Fruit fly (Drosophila melanogaster) whole organism, embryonic: ENCODE measurements around the gene Cyfip.

Experiments
- Abd-B ChIP-seq: fragments of 200-800 bp; sonication (Bioruptor generic); optimal IDR thresholded peaks from 2 replicates; lab custom pipeline; 2018; ENCODE audit warnings: missing biosample characterization, mild to moderate bottlenecking, missing genetic modification characterization, moderate library complexity
- Bteb2 ChIP-seq: fragments of 200-800 bp; sonication (Bioruptor generic); optimal IDR thresholded peaks from 2 replicates; lab custom pipeline; 2016; ENCODE audit warnings: missing biosample characterization, missing genetic modification characterization
- CG10267 ChIP-seq: fragments of 200-800 bp; sonication (Bioruptor generic); optimal IDR thresholded peaks from 2 replicates; lab custom pipeline; 2018; ENCODE audit warnings: missing biosample characterization, mild to moderate bottlenecking, missing genetic modification characterization, moderate library complexity
- CG12391 ChIP-seq: fragments of 200-800 bp; sonication (Bioruptor generic); optimal IDR thresholded peaks from 3 replicates; lab custom pipeline; 2018; ENCODE audit warnings: missing biosample characterization, mild to moderate bottlenecking, missing genetic modification characterization, moderate library complexity
- CG12744 ChIP-seq: fragments of 200-800 bp; sonication (Bioruptor generic); optimal IDR thresholded peaks from 2 replicates; lab custom pipeline; 2016; ENCODE audit warnings: missing biosample characterization, missing genetic modification characterization
- CG14710 ChIP-seq: fragments of 200-800 bp; sonication (Bioruptor generic); optimal IDR thresholded peaks from 3 replicates; lab custom pipeline; 2019; ENCODE audit warnings: missing biosample characterization, mild to moderate bottlenecking, missing genetic modification characterization, moderate library complexity
- CG17829 ChIP-seq: fragments of 200-800 bp; optimal IDR thresholded peaks from 2 replicates; lab custom pipeline; 2019; ENCODE audit warnings: missing biosample characterization, mild to moderate bottlenecking, missing genetic modification characterization, moderate library complexity
- CG2116 ChIP-seq: fragments of 200-800 bp; sonication (Bioruptor generic); optimal IDR thresholded peaks from 3 replicates; lab custom pipeline; 2018; ENCODE audit warnings: missing biosample characterization, mild to moderate bottlenecking, missing genetic modification characterization
- CG2712 ChIP-seq: fragments of 200-800 bp; optimal IDR thresholded peaks from 3 replicates; lab custom pipeline; 2019; ENCODE audit warnings: missing biosample characterization, mild to moderate bottlenecking, missing genetic modification characterization, moderate library complexity
- CG30020 ChIP-seq: fragments of 200-800 bp; optimal IDR thresholded peaks from 2 replicates; lab custom pipeline; 2019; ENCODE audit warnings: missing biosample characterization, mild to moderate bottlenecking, missing genetic modification characterization, moderate library complexity
- CG31441 ChIP-seq: fragments of 200-800 bp; sonication (Bioruptor generic); IDR thresholded peaks from 2 replicates; pipeline ENCODE4 v1.3.6; 2022; ENCODE audit warnings: missing biosample characterization, missing genetic modification characterization
- CG33213 ChIP-seq: fragments of 200-800 bp; sonication (Bioruptor generic); optimal IDR thresholded peaks from 3 replicates; lab custom pipeline; 2016; ENCODE audit warnings: missing biosample characterization, missing genetic modification characterization
- CG3995 ChIP-seq: fragments of 200-800 bp; sonication (Bioruptor generic); optimal IDR thresholded peaks from 3 replicates; lab custom pipeline; 2016; ENCODE audit warnings: missing biosample characterization, missing genetic modification characterization
- CG4282 ChIP-seq: fragments of 200-800 bp; sonication (Bioruptor generic); optimal IDR thresholded peaks from 2 replicates; lab custom pipeline; 2016; ENCODE audit warnings: missing biosample characterization, missing genetic modification characterization
- CG4617 ChIP-seq: fragments of 200-800 bp; sonication (Bioruptor generic); optimal IDR thresholded peaks from 3 replicates; lab custom pipeline; 2016; ENCODE audit warnings: missing biosample characterization, missing genetic modification characterization, borderline replicate concordance
- CG7745 ChIP-seq: fragments of 200-800 bp; sonication (Bioruptor generic); optimal IDR thresholded peaks from 2 replicates; lab custom pipeline; 2018; ENCODE audit warnings: missing biosample characterization, mild to moderate bottlenecking, missing genetic modification characterization, moderate library complexity
- CG9215 ChIP-seq: fragments of 200-800 bp; sonication (Bioruptor generic); IDR thresholded peaks from 2 replicates; pipeline ENCODE4 v1.3.6; 2022; ENCODE audit warnings: missing biosample characterization, missing genetic modification characterization
- CkIIα-i1 ChIP-seq: fragments of 200-800 bp; sonication (Bioruptor generic); IDR thresholded peaks from 2 replicates; pipeline ENCODE4 v1.3.6; 2022; ENCODE audit warnings: missing biosample characterization, missing genetic modification characterization
- Dll ChIP-seq: fragments of 200-800 bp; sonication (Bioruptor generic); IDR thresholded peaks from 4 replicates; pipeline ENCODE4 v1.3.6; 2022; ENCODE audit warnings: missing biosample characterization, missing genetic modification characterization; ENCODE audit not compliant: partially characterized antibody
- Doc3 ChIP-seq: fragments of 200-800 bp; sonication (Bioruptor generic); IDR thresholded peaks from 3 replicates; pipeline ENCODE4 v1.3.6; 2022; ENCODE audit warnings: missing biosample characterization, missing genetic modification characterization; ENCODE audit not compliant: partially characterized antibody
- Ets97D ChIP-seq: fragments of 200-800 bp; sonication (Bioruptor generic); optimal IDR thresholded peaks from 3 replicates; lab custom pipeline; 2016; ENCODE audit warnings: missing biosample characterization, missing genetic modification characterization
- HLHmδ ChIP-seq: fragments of 200-800 bp; sonication (Bioruptor generic); optimal IDR thresholded peaks from 2 replicates; lab custom pipeline; 2018; ENCODE audit warnings: missing biosample characterization, mild to moderate bottlenecking, missing genetic modification characterization, moderate library complexity
- HmgD ChIP-seq: fragments of 200-800 bp; sonication (Bioruptor generic); optimal IDR thresholded peaks from 3 replicates; lab custom pipeline; 2016; ENCODE audit warnings: missing biosample characterization, missing genetic modification characterization
- HmgZ ChIP-seq: fragments of 200-800 bp; sonication (Bioruptor generic); optimal IDR thresholded peaks from 2 replicates; lab custom pipeline; 2018; ENCODE audit warnings: missing biosample characterization, mild to moderate bottlenecking, missing genetic modification characterization
- NfI ChIP-seq: fragments of 200-800 bp; sonication (Bioruptor generic); optimal IDR thresholded peaks from 3 replicates; lab custom pipeline; 2018; ENCODE audit warnings: missing biosample characterization, mild to moderate bottlenecking, missing genetic modification characterization, moderate library complexity
- Pdp1 ChIP-seq, 2 experiments: fragments of 200-800 bp; sonication (Bioruptor generic); optimal IDR thresholded peaks; 3 replicates each; lab custom pipeline; 2016; ENCODE audit warnings: missing biosample characterization in 2 of 2, missing genetic modification characterization in 2 of 2, mild to moderate bottlenecking in 1 of 2, moderate library complexity in 1 of 2
- Sry-δ ChIP-seq: fragments of 200-800 bp; sonication (Bioruptor generic); optimal IDR thresholded peaks from 2 replicates; lab custom pipeline; 2016; ENCODE audit warnings: missing biosample characterization, missing genetic modification characterization
- Xbp1 ChIP-seq: fragments of 200-800 bp; sonication (Bioruptor generic); optimal IDR thresholded peaks from 3 replicates; lab custom pipeline; 2016; ENCODE audit warnings: missing biosample characterization, mild to moderate bottlenecking, missing genetic modification characterization
- YL-1 ChIP-seq: fragments of 200-800 bp; sonication (Bioruptor generic); optimal IDR thresholded peaks from 3 replicates; lab custom pipeline; 2017; ENCODE audit warnings: missing biosample characterization, mild to moderate bottlenecking, missing genetic modification characterization
- amos ChIP-seq: fragments of 200-800 bp; sonication (Bioruptor generic); IDR thresholded peaks from 2 replicates; pipeline ENCODE4 v1.3.6; 2022; ENCODE audit warnings: missing biosample characterization, missing genetic modification characterization; ENCODE audit not compliant: partially characterized antibody
- cad ChIP-seq: fragments of >200 bp; optimal IDR thresholded peaks from 2 replicates; lab custom pipeline; 2017; ENCODE audit warnings: missing biosample characterization, missing genetic modification characterization
- her ChIP-seq: fragments of 200-800 bp; sonication (Bioruptor generic); optimal IDR thresholded peaks from 2 replicates; lab custom pipeline; 2016; ENCODE audit warnings: missing biosample characterization, missing genetic modification characterization
- insv ChIP-seq, 2 experiments: fragments of 200-800 bp; sonication (Bioruptor generic); optimal IDR thresholded peaks; 3 replicates each; lab custom pipeline; 2016 to 2018; ENCODE audit warnings: missing biosample characterization in 2 of 2, missing genetic modification characterization in 2 of 2
- klu ChIP-seq: fragments of 200-800 bp; sonication (Bioruptor generic); IDR thresholded peaks from 2 replicates; pipeline ENCODE4 v1.3.6; 2022; ENCODE audit warnings: missing biosample characterization, missing genetic modification characterization
- lilli ChIP-seq: fragments of 200-800 bp; sonication (Bioruptor generic); optimal IDR thresholded peaks from 3 replicates; lab custom pipeline; 2016; ENCODE audit warnings: missing biosample characterization, missing genetic modification characterization
- lov ChIP-seq, 2 experiments: fragments of 200-800 bp in 1 of 2; fragments of >200 bp in 1 of 2; sonication (Bioruptor generic) in 1 of 2; IDR thresholded peaks in 1 of 2; optimal IDR thresholded peaks in 1 of 2; 2 replicates in 1 of 2; 3 replicates in 1 of 2; pipeline versions ENCODE4 v1.3.6 to Lab custom; 2017 to 2022; ENCODE audit warnings: missing biosample characterization in 1 of 2, missing genetic modification characterization in 1 of 2
- nerfin-1 ChIP-seq: fragments of 200-800 bp; sonication (Bioruptor generic); optimal IDR thresholded peaks from 3 replicates; lab custom pipeline; 2019; ENCODE audit warnings: missing biosample characterization, mild to moderate bottlenecking, missing genetic modification characterization, moderate library complexity
- pan ChIP-seq, 4 experiments: fragments of >200 bp in 3 of 4; fragments of 200-800 bp in 1 of 4; sonication (Bioruptor generic) in 1 of 4; optimal IDR thresholded peaks in 3 of 4; IDR thresholded peaks in 1 of 4; 2 replicates each; pipeline versions ENCODE4 v1.3.6 to Lab custom; 2017 to 2022; ENCODE audit warnings: missing biosample characterization in 2 of 4, missing genetic modification characterization in 2 of 4, mixed read lengths in 1 of 4
- psq ChIP-seq: fragments of 200-800 bp; sonication (Bioruptor generic); optimal IDR thresholded peaks from 2 replicates; lab custom pipeline; 2017; ENCODE audit warnings: missing biosample characterization, missing genetic modification characterization
- pum ChIP-seq: fragments of 200-800 bp; sonication (Bioruptor generic); optimal IDR thresholded peaks from 2 replicates; lab custom pipeline; 2016; ENCODE audit warnings: missing biosample characterization, missing genetic modification characterization
- sens ChIP-seq: fragments of 200-800 bp; sonication (Bioruptor generic); peaks from one replicate; lab custom pipeline; 2016; ENCODE audit warnings: missing biosample characterization, missing genetic modification characterization
- slbo ChIP-seq: fragments of 200-800 bp; sonication (Bioruptor generic); IDR thresholded peaks from 2 replicates; pipeline ENCODE4 v1.3.6; 2022; ENCODE audit warnings: missing biosample characterization, missing genetic modification characterization
- sob ChIP-seq: fragments of 200-800 bp; sonication (Bioruptor generic); IDR thresholded peaks from 2 replicates; pipeline ENCODE4 v1.3.6; 2022; ENCODE audit warnings: missing biosample characterization, missing genetic modification characterization
- tin ChIP-seq: fragments of 200-800 bp; sonication (Bioruptor generic); optimal IDR thresholded peaks from 3 replicates; lab custom pipeline; 2016; ENCODE audit warnings: missing biosample characterization, missing genetic modification characterization
- tll ChIP-seq, 2 experiments: fragments of 200-800 bp in 1 of 2; fragments of >200 bp in 1 of 2; sonication (Bioruptor generic) in 1 of 2; optimal IDR thresholded peaks; 2 replicates each; lab custom pipeline; 2017 to 2019; ENCODE audit warnings: missing biosample characterization in 2 of 2, missing genetic modification characterization in 2 of 2, mild to moderate bottlenecking in 1 of 2, moderate library complexity in 1 of 2
- trem ChIP-seq: fragments of 200-800 bp; optimal IDR thresholded peaks from 3 replicates; lab custom pipeline; 2019; ENCODE audit warnings: missing biosample characterization, mild to moderate bottlenecking, missing genetic modification characterization, moderate library complexity
- unc-4 ChIP-seq: fragments of 200-800 bp; sonication (Bioruptor generic); IDR thresholded peaks from 2 replicates; pipeline ENCODE4 v1.3.6; 2022; ENCODE audit warnings: missing biosample characterization, missing genetic modification characterization; ENCODE audit not compliant: partially characterized antibody
- zfh2 ChIP-seq: fragments of 200-800 bp; sonication (Bioruptor generic); optimal IDR thresholded peaks from 2 replicates; lab custom pipeline; 2016; ENCODE audit warnings: missing biosample characterization, missing genetic modification characterization

The Cyfip gene

DNA sequence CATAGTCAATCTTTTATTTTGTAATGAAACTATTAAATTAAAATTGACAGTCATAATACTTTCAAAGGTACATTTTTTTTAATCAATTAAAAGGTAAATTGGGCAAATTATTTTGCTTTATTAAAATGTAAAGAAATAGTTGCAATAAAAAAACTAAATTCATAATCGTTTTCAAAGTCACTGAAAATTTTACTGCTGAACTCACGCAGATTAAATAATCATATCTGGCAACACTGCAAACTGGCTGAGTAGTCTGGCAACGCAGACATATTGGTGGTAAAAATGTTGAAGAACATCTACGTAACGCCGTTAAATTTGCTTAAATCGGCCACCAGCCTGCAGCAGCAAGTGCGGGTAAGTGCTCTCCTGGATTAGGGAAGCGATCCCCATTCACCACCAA is 2.6 kb upstream of the Cyfip start, which contains the start of gene mRpL9:
Gene mRpL9 (plus strand): TSS at position 267 of the 400 bp plus-strand sequence.
- TF ChIP-seq zfh2 (GFP tag; lab: Kevin White, UChicago), result peak; percentile 56
- peak; percentile 32 for TF ChIP-seq CG17829 (tag; lab: Kevin White, UChicago)
- peak in 1 of 2 experiments; percentile 4 for TF ChIP-seq insv (GFP tag; optimal IDR thresholded peaks at IDR 0.05; lab: Kevin White, UChicago)
- peak; percentile 5 for TF ChIP-seq CG12744 (GFP tag; lab: Kevin White, UChicago)
- TF ChIP-seq NfI (GFP tag; lab: Kevin White, UChicago), result peak; percentile 4
- TF ChIP-seq Pdp1 (GFP tag; optimal IDR thresholded peaks at IDR 0.05; lab: Kevin White, UChicago), result peak in 1 of 2 experiments; percentile 93
- TF ChIP-seq CG31441, result peak; percentile 98
- TF ChIP-seq cad (GFP tag; lab: Kevin White, UChicago), result no peak
- TF ChIP-seq tin (GFP tag; lab: Kevin White, UChicago), result peak; percentile 20
- no peak for TF ChIP-seq her (GFP tag; lab: Kevin White, UChicago)
- peak; percentile 39; the same call in 1 of the 2 replicates for TF ChIP-seq unc-4
- no peak for TF ChIP-seq HLHmδ (GFP tag; lab: Kevin White, UChicago)
- TF ChIP-seq Bteb2 (GFP tag; lab: Kevin White, UChicago), result peak; percentile 12
- no peak for TF ChIP-seq pan (optimal IDR thresholded peaks at IDR 0.05; lab: Kevin White, UChicago)
- TF ChIP-seq pan (GFP tag; optimal IDR thresholded peaks at IDR 0.05 in 1 of 2, IDR thresholded peaks at IDR 0.05 in 1 of 2), result peak in 1 of 2 experiments; percentile 16
- peak; percentile 95 for TF ChIP-seq CG3995 (GFP tag; lab: Kevin White, UChicago)
- no peak for TF ChIP-seq klu (GFP tag; lab: Robert Waterston, UW)
- peak; percentile 67 for TF ChIP-seq trem (tag; lab: Kevin White, UChicago)
- peak; percentile 28 for TF ChIP-seq lilli (GFP tag; lab: Kevin White, UChicago)
- peak; percentile 34 for TF ChIP-seq CG2712 (tag; lab: Kevin White, UChicago)
- no peak for TF ChIP-seq psq (GFP tag; lab: Kevin White, UChicago)
- peak; percentile 71 for TF ChIP-seq Sry-δ (GFP tag; lab: Kevin White, UChicago)
- peak; percentile 64 for TF ChIP-seq CG14710 (tag; lab: Kevin White, UChicago)
- TF ChIP-seq HmgZ (tag; lab: Kevin White, UChicago), result peak; percentile 58
- TF ChIP-seq nerfin-1 (tag; lab: Kevin White, UChicago), result peak; percentile 20
- no peak for TF ChIP-seq Xbp1
- peak in 1 of 2 experiments; percentile 34 for TF ChIP-seq tll (GFP tag; optimal IDR thresholded peaks at IDR 0.05; lab: Kevin White, UChicago)
- peak; percentile 16 for TF ChIP-seq CG2116 (GFP tag; lab: Kevin White, UChicago)
- TF ChIP-seq CG7745 (tag; lab: Kevin White, UChicago), result no peak
- peak; percentile 63 for TF ChIP-seq slbo (GFP tag; lab: Robert Waterston, UW)
- TF ChIP-seq CG30020 (tag; lab: Kevin White, UChicago), result peak; percentile 31
- peak; percentile 76 for TF ChIP-seq CG4617
- TF ChIP-seq CG12391 (tag; lab: Kevin White, UChicago), result peak; percentile 42
- TF ChIP-seq lov (optimal IDR thresholded peaks at IDR 0.05; lab: Kevin White, UChicago), result no peak
- no peak for TF ChIP-seq lov (GFP tag; IDR thresholded peaks at IDR 0.05; lab: Robert Waterston, UW)
- peak; percentile 34; the same call in 1 of the 3 replicates for TF ChIP-seq Doc3 (GFP tag; lab: Robert Waterston, UW)
- TF ChIP-seq Abd-B (GFP tag; lab: Kevin White, UChicago), result peak; percentile 91
- TF ChIP-seq CG9215, result peak; percentile 25; the same call in 1 of the 2 replicates
- TF ChIP-seq sens (GFP tag; lab: Kevin White, UChicago), result peak; percentile 47
- peak; percentile 43; the same call in 1 of the 2 replicates for TF ChIP-seq sob
- TF ChIP-seq HmgD, result peak; percentile 17
- peak; percentile 44 for TF ChIP-seq Ets97D (GFP tag; lab: Kevin White, UChicago)
- no peak for TF ChIP-seq CG33213
- peak; percentile 26; the same call in 1 of the 2 replicates for TF ChIP-seq amos (GFP tag; lab: Robert Waterston, UW)
- TF ChIP-seq Dll (GFP tag; lab: Robert Waterston, UW), result peak; percentile 49; the same call in 2 of the 4 replicates
- peak; percentile 58 for TF ChIP-seq YL-1 (GFP tag; lab: Kevin White, UChicago)
- TF ChIP-seq CG10267 (tag; lab: Kevin White, UChicago), result peak; percentile 47
- no peak for TF ChIP-seq CkIIα-i1 (GFP tag; lab: Robert Waterston, UW)
- TF ChIP-seq CG4282, result no peak
- TF ChIP-seq pum (GFP tag; lab: Kevin White, UChicago), result peak; percentile 9
